Worm (Caenorhabditis elegans): Measurements from ENCODE around the gene flh-1.

Gene flh-1

ce11 chrIV:9216956-9217355, 47.1 kb downstream of the flh-1 start:
- TF ChIP-seq ceh-19 (GFP tag; optimal IDR thresholded peaks at IDR 0.05) (no peak), nhr-11 (tag; optimal IDR thresholded peaks at IDR 0.05) (no peak), lin-11 (tag; optimal IDR thresholded peaks at IDR 0.05) (no peak), pat-9 (tag; optimal IDR thresholded peaks at IDR 0.05) (no peak), ets-4 (tag; optimal IDR thresholded peaks at IDR 0.05) (no peak), pros-1 (tag; optimal IDR thresholded peaks at IDR 0.05) (no peak), unc-42 (tag; optimal IDR thresholded peaks at IDR 0.05) (no peak), pha-2 (tag; optimal IDR thresholded peaks at IDR 0.05) (no peak)

- TF ChIP-seq hlh-30 (tag; optimal IDR thresholded peaks at IDR 0.05; ENCODE audit: insufficient read depth) (peak; percentile 70), gmeb-2 (tag; optimal IDR thresholded peaks at IDR 0.05) (no peak), tbx-2 (tag; optimal IDR thresholded peaks at IDR 0.05) (peak; percentile 44), ttx-3 (tag; optimal IDR thresholded peaks at IDR 0.05) (no peak), fax-1 (tag; optimal IDR thresholded peaks at IDR 0.05) (no peak), unc-42 (tag; optimal IDR thresholded peaks at IDR 0.05) (peak; percentile 46), tbx-7 (tag; optimal IDR thresholded peaks at IDR 0.05) (no peak), ceh-31 (tag; optimal IDR thresholded peaks at IDR 0.05) (peak; percentile 68), nfya-1 (tag; optimal IDR thresholded peaks at IDR 0.05) (peak; percentile 37), unc-86 (tag; optimal IDR thresholded peaks at IDR 0.05) (no peak), pat-9 (tag; optimal IDR thresholded peaks at IDR 0.05) (no peak), sox-2 (GFP tag; IDR thresholded peaks at IDR 0.05) (no peak)
Observed at ce11 chrIV:9216437-9216836, 47.6 kb downstream of the flh-1 start.

ce11 chrIV:9215824-9216223, 48.2 kb downstream of the flh-1 start:
- no peak for TF ChIP-seq unc-86 (tag; optimal IDR thresholded peaks at IDR 0.05)
- no peak for TF ChIP-seq ceh-48 (tag; optimal IDR thresholded peaks at IDR 0.05)
- TF ChIP-seq ceh-22 (tag; optimal IDR thresholded peaks at IDR 0.05): no peak
- TF ChIP-seq ceh-45 (GFP tag; IDR thresholded peaks at IDR 0.05): no peak
- no peak for TF ChIP-seq ama-1 (optimal IDR thresholded peaks at IDR 0.05)

- TF ChIP-seq ceh-45 (GFP tag; IDR thresholded peaks at IDR 0.05) (no peak), lin-11 (tag; optimal IDR thresholded peaks at IDR 0.05) (no peak), ceh-24 (tag; optimal IDR thresholded peaks at IDR 0.05) (no peak)
Observed at ce11 chrIV:9214823-9215222, 49.2 kb downstream of the flh-1 start.

- TF ChIP-seq fax-1 (tag; optimal IDR thresholded peaks at IDR 0.05): no peak
- no peak for TF ChIP-seq K02D7.2 (tag; optimal IDR thresholded peaks at IDR 0.05)
- no peak for TF ChIP-seq ceh-48 (tag; optimal IDR thresholded peaks at IDR 0.05)
- TF ChIP-seq odd-2 (tag; optimal IDR thresholded peaks at IDR 0.05): no peak
- TF ChIP-seq nhr-232 (tag; optimal IDR thresholded peaks at IDR 0.05): no peak
- no peak for TF ChIP-seq hlh-15 (tag; optimal IDR thresholded peaks at IDR 0.05)
- TF ChIP-seq ama-1 (optimal IDR thresholded peaks at IDR 0.05): no peak
- TF ChIP-seq T23F11.4 (GFP tag; optimal IDR thresholded peaks at IDR 0.05): no peak
- no peak for TF ChIP-seq sox-2 (GFP tag; IDR thresholded peaks at IDR 0.05)
- TF ChIP-seq K09A11.1 (tag; optimal IDR thresholded peaks at IDR 0.05; ENCODE audit: insufficient read depth): no peak
- no peak for TF ChIP-seq pqm-1 (tag; optimal IDR thresholded peaks at IDR 0.05)
- TF ChIP-seq pha-4 (tag; optimal IDR thresholded peaks at IDR 0.05): no peak
- TF ChIP-seq ceh-31 (tag; optimal IDR thresholded peaks at IDR 0.05): no peak
- no peak for TF ChIP-seq ceh-6 (GFP tag; optimal IDR thresholded peaks at IDR 0.05)
Observed at ce11 chrIV:9212121-9212520, 51.9 kb downstream of the flh-1 start, which contains the start of gene C46C2.6. C46C2.6 (plus strand) TSS chrIV:9212421.
